Fruit fly (Drosophila melanogaster) whole organism, wandering third instar larva: Measurements from ENCODE around the gene CycT.

Experiments used
- Abd-B ChIP-seq: fragments of >200 bp; optimal IDR thresholded peaks from 2 replicates; lab custom pipeline; 2017; ENCODE audit warnings: missing biosample characterization, missing genetic modification characterization
- CG9705 ChIP-seq: fragments of 200-800 bp; sonication (Bioruptor generic); optimal IDR thresholded peaks from 2 replicates; lab custom pipeline; 2018; ENCODE audit warnings: missing biosample characterization, mild to moderate bottlenecking, missing genetic modification characterization
- CrebA ChIP-seq: fragments of 200-800 bp; sonication (Bioruptor generic); optimal IDR thresholded peaks from 2 replicates; lab custom pipeline; 2016; ENCODE audit warnings: missing biosample characterization, mild to moderate bottlenecking, missing genetic modification characterization, borderline replicate concordance
- Dfd ChIP-seq: fragments of >200 bp; optimal IDR thresholded peaks from 2 replicates; lab custom pipeline; 2017; ENCODE audit warnings: missing biosample characterization, missing genetic modification characterization
- HLH106 ChIP-seq: fragments of 200-800 bp; optimal IDR thresholded peaks from 3 replicates; lab custom pipeline; 2019; ENCODE audit warnings: missing biosample characterization, mild to moderate bottlenecking, missing genetic modification characterization, moderate library complexity
- Hnf4 ChIP-seq: fragments of 200-800 bp; sonication (Bioruptor generic); optimal IDR thresholded peaks from 2 replicates; lab custom pipeline; 2016; ENCODE audit warnings: missing biosample characterization, mild to moderate bottlenecking, missing genetic modification characterization
- Mio ChIP-seq: sonication (Bioruptor generic); optimal IDR thresholded peaks from 2 replicates; lab custom pipeline; 2016; ENCODE audit warnings: missing biosample characterization, missing genetic modification characterization
- Myc ChIP-seq: fragments of >200 bp; optimal IDR thresholded peaks from 2 replicates; lab custom pipeline; 2017
- OdsH ChIP-seq: fragments of 200-800 bp; sonication (Bioruptor generic); optimal IDR thresholded peaks from 2 replicates; lab custom pipeline; 2016; ENCODE audit warnings: missing biosample characterization, mild to moderate bottlenecking, missing genetic modification characterization
- Rel ChIP-seq, 2 experiments: fragments of 200-800 bp; sonication (Bioruptor generic) in 1 of 2; optimal IDR thresholded peaks; 2 replicates in 1 of 2; 3 replicates in 1 of 2; lab custom pipeline; 2016 to 2019; ENCODE audit warnings: mild to moderate bottlenecking in 2 of 2, missing biosample characterization in 2 of 2, missing genetic modification characterization in 2 of 2, moderate library complexity in 1 of 2
- Sp1 ChIP-seq: fragments of 200-800 bp; sonication (Bioruptor generic); optimal IDR thresholded peaks from 3 replicates; lab custom pipeline; 2019; ENCODE audit warnings: missing biosample characterization, mild to moderate bottlenecking, missing genetic modification characterization, moderate library complexity
- Vsx2 ChIP-seq: fragments of 200-300, 225-300 bp; sonication (Bioruptor generic); optimal IDR thresholded peaks from 2 replicates; lab custom pipeline; 2018; ENCODE audit warnings: missing biosample characterization, missing genetic modification characterization; ENCODE audit not compliant: partially characterized antibody
- br ChIP-seq: fragments of 200-800 bp; sonication (Bioruptor generic); optimal IDR thresholded peaks from 2 replicates; lab custom pipeline; 2016; ENCODE audit warnings: missing biosample characterization, missing genetic modification characterization
- brk ChIP-seq: fragments of 200-800 bp; sonication (Bioruptor generic); optimal IDR thresholded peaks from 2 replicates; lab custom pipeline; 2016; ENCODE audit warnings: missing biosample characterization, mild to moderate bottlenecking, missing genetic modification characterization
- dmrt93B ChIP-seq: fragments of 200-800 bp; sonication (Bioruptor generic); optimal IDR thresholded peaks from 2 replicates; lab custom pipeline; 2018; ENCODE audit warnings: missing biosample characterization, mild to moderate bottlenecking, missing genetic modification characterization
- dsf ChIP-seq: sonication (Bioruptor generic); optimal IDR thresholded peaks from 2 replicates; lab custom pipeline; 2016; ENCODE audit warnings: missing biosample characterization, missing genetic modification characterization, borderline replicate concordance
- ey ChIP-seq: fragments of 200-800 bp; sonication (Bioruptor generic); optimal IDR thresholded peaks from 2 replicates; lab custom pipeline; 2016; ENCODE audit warnings: missing biosample characterization, missing genetic modification characterization
- foxo ChIP-seq, 2 experiments: fragments of 200-800 bp; sonication (Bioruptor generic); optimal IDR thresholded peaks; 2 replicates in 1 of 2; 3 replicates in 1 of 2; lab custom pipeline; 2016 to 2017; ENCODE audit warnings: missing biosample characterization in 2 of 2, missing genetic modification characterization in 2 of 2
- fru ChIP-seq: fragments of 200-800 bp; sonication (Bioruptor generic); optimal IDR thresholded peaks from 3 replicates; lab custom pipeline; 2016; ENCODE audit warnings: missing biosample characterization, mild to moderate bottlenecking, missing genetic modification characterization
- h ChIP-seq: fragments of 200-800 bp; sonication (Bioruptor generic); optimal IDR thresholded peaks from 3 replicates; lab custom pipeline; 2016; ENCODE audit warnings: missing biosample characterization, mild to moderate bottlenecking, missing genetic modification characterization
- jim ChIP-seq: fragments of 175-275, 200-325 bp; sonication (Bioruptor generic); optimal IDR thresholded peaks from 2 replicates; lab custom pipeline; 2016; ENCODE audit warnings: missing biosample characterization, mild to moderate bottlenecking, missing genetic modification characterization
- lola ChIP-seq: fragments of >200 bp; optimal IDR thresholded peaks from 2 replicates; lab custom pipeline; 2017; ENCODE audit warnings: missing biosample characterization, missing genetic modification characterization
- pan ChIP-seq: fragments of >200 bp; optimal IDR thresholded peaks from 2 replicates; lab custom pipeline; 2017
- psq ChIP-seq: fragments of 200-800 bp; sonication (Bioruptor generic); optimal IDR thresholded peaks from 3 replicates; lab custom pipeline; 2017; ENCODE audit warnings: missing biosample characterization, mild to moderate bottlenecking, missing genetic modification characterization, moderate library complexity
- rgr ChIP-seq: fragments of 200-800 bp; sonication (Bioruptor generic); optimal IDR thresholded peaks from 3 replicates; lab custom pipeline; 2016; ENCODE audit warnings: missing biosample characterization, mild to moderate bottlenecking, missing genetic modification characterization
- sage ChIP-seq: fragments of 200-800 bp; sonication (Bioruptor generic); optimal IDR thresholded peaks from 2 replicates; lab custom pipeline; 2016; ENCODE audit warnings: missing biosample characterization, mild to moderate bottlenecking, missing genetic modification characterization
- sv ChIP-seq: fragments of 200-800 bp; sonication (Bioruptor generic); optimal IDR thresholded peaks from 3 replicates; lab custom pipeline; 2016; ENCODE audit warnings: missing biosample characterization, missing genetic modification characterization
- tai ChIP-seq: sonication (Bioruptor generic); optimal IDR thresholded peaks from 2 replicates; lab custom pipeline; 2016; ENCODE audit warnings: missing biosample characterization, missing genetic modification characterization
- usp ChIP-seq: fragments of >200 bp; optimal IDR thresholded peaks from 2 replicates; lab custom pipeline; 2017; ENCODE audit warnings: missing biosample characterization, missing genetic modification characterization
- woc ChIP-seq: sonication (Bioruptor generic); optimal IDR thresholded peaks from 2 replicates; lab custom pipeline; 2016; ENCODE audit warnings: missing biosample characterization, mild to moderate bottlenecking, missing genetic modification characterization

CycT gene

dm6 chr3L:17532898-17533700 lies 24.5 kb downstream of the CycT start (continued):
- TF ChIP-seq Hnf4 (GFP tag; lab: Kevin White, UChicago) (peak; percentile 56), fru (peak; percentile 74), woc (peak; percentile 26), Mio (GFP tag; lab: Kevin White, UChicago) (no peak), lola (GFP tag; lab: Kevin White, UChicago) (no peak), dmrt93B (GFP tag; lab: Kevin White, UChicago) (peak; percentile 22), h (GFP tag; lab: Kevin White, UChicago) (peak; percentile 81)
- TF ChIP-seq, all 38 proteins: peak for 25

DNA sequence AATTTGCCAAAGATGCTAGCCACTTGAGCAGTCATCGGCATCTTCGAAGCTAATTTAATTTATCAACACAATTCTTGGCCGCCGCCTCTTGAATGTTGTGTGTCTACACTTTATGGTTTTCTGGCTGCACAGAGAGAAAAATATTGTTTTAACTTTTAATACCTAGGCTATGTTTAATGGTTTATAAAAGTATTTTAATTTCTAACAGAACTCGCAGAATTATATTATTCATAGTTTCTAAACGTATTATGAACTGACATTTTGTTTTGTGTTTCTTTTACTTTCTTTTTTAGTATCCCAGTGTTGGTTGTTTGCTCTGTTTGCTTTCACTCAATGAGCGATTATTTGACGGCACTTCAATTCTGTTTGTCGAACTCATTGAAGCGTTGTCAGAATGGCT lies 25.4 kb downstream of the CycT start:
- TF ChIP-seq Vsx2 (no peak), foxo (GFP tag; optimal IDR thresholded peaks at IDR 0.05; lab: Kevin White, UChicago) (peak in 1 of 2 experiments; percentile 26), rgr (peak; percentile 21)

DNA sequence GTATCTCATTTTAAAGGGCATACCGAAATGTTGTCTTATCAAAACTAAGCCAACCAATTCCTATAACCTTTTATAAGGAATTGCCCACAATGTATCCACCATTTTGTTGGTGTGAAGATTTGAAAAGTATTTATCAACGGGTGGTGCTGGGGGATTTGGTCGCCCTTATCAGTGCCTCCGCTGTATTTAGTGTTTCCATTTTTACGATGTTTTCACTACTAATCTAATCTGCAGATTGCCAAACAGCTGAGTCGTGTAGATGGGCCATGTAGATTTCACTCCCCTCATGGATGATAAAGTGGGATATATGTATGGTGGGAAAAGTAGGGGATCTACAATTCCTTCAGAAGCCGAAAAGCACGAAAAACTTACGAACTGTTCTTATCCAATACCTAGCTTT lies 26.2 kb downstream of the CycT start:
- no peak for TF ChIP-seq lola (GFP tag; lab: Kevin White, UChicago)
- no peak for TF ChIP-seq usp
- no peak for TF ChIP-seq Rel (GFP tag; optimal IDR thresholded peaks at IDR 0.05; lab: Kevin White, UChicago)
- peak; percentile 96 for TF ChIP-seq Rel (tag; optimal IDR thresholded peaks at IDR 0.05; lab: Kevin White, UChicago)
- no peak for TF ChIP-seq br
- no peak for TF ChIP-seq sage
- no peak for TF ChIP-seq OdsH

DNA sequence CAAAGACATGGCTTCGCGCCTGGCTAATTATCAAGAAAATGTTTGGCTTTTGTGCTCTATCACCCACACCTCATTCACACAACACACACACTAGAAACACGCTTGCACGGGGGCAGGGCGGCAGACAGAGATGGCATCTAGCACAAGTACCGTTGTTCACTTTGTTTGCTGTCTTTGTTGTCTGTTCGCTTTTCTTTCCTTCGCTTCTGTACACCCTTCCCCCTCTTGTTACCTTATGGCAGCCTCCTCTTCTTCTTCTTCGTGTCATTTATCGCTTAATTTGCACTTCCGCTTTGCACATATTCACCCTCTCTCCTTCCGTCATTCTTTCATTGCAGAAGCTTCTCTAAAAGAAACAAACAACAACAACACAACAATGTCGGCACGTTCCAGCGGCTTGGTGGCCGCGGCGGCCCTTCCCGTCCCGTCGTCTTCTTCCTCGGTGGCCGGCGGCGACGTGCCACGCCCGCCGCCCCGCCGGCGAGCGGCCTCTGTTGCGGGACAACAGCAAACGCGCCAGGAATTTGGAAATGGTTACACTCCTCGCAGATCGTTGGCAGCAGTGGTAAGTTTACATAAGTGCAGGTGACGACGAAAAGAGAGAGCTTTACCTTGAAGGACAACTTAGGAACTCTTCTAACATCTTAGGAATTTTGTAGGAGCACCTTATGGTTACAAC lies 27.0 kb downstream of the CycT start:
- no peak for TF ChIP-seq dsf
- no peak for TF ChIP-seq jim (GFP tag; lab: Kevin White, UChicago)
- no peak for TF ChIP-seq woc
- no peak for TF ChIP-seq Rel (GFP tag; optimal IDR thresholded peaks at IDR 0.05; lab: Kevin White, UChicago)
- TF ChIP-seq Rel (tag; optimal IDR thresholded peaks at IDR 0.05; lab: Kevin White, UChicago) = no peak
- no peak for TF ChIP-seq Abd-B
- TF ChIP-seq lola (GFP tag; lab: Kevin White, UChicago) = no peak
- TF ChIP-seq Dfd = peak; percentile 94
- TF ChIP-seq rgr = no peak
- TF ChIP-seq tai (GFP tag; lab: Kevin White, UChicago) = no peak
- peak; percentile 86 for TF ChIP-seq psq
- TF ChIP-seq usp = no peak
- no peak for TF ChIP-seq Myc (lab: Kevin White, UChicago)
- TF ChIP-seq ey (GFP tag; lab: Kevin White, UChicago) = no peak
- TF ChIP-seq HLH106 (tag; lab: Kevin White, UChicago) = no peak
- no peak for TF ChIP-seq pan (lab: Kevin White, UChicago)
- no peak for TF ChIP-seq sage
- no peak for TF ChIP-seq Sp1 (GFP tag; lab: Kevin White, UChicago)
- TF ChIP-seq br = no peak
- peak; percentile 18 for TF ChIP-seq fru
- TF ChIP-seq brk (GFP tag; lab: Kevin White, UChicago) = no peak
- TF ChIP-seq Vsx2 = peak; percentile 41
- TF ChIP-seq Hnf4 (GFP tag; lab: Kevin White, UChicago) = no peak

DNA sequence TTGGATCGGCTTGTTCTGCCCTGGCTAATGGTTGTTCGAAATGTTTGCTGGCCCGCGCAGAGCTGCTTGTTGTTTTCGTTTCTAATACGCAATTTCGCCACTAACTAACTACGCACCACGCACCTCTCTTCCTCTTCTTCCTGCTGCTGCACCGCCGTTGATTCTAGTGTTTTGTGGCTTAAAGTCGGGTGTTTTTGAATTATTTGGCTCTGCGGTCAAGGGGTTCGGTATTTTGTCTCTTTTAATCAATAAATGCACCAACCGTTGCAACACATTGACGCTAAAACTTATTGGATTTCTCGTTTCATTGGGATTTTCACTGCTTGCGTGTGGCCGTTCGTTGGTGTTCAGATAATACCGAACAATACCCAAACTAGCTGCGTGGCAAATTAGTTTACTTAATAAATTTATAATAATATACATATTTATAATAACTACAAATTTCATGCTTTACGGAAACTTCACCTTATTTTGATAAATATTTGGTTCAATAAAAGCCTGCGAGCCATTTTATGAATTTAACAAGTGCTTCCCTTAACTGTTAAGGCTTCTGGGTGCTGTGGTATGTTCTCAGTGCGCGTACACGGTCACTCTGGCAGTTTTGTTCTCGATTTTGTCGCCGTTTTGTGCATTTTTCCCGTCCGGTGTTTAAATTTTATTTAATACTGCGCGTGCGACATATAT lies 27.9 kb downstream of the CycT start, which contains the start of the genes Edc3 and Nedd4:
Gene Edc3 (minus strand): TSS at position 351 of the 684 bp plus-strand sequence.
Gene Nedd4 (plus strand): TSS at position 571 of the 684 bp plus-strand sequence.
- TF ChIP-seq CrebA (GFP tag; lab: Kevin White, UChicago) (no peak), h (GFP tag; lab: Kevin White, UChicago) (peak; percentile 23), HLH106 (tag; lab: Kevin White, UChicago) (peak; percentile 33), rgr (peak; percentile 12), Rel (GFP tag; optimal IDR thresholded peaks at IDR 0.05; lab: Kevin White, UChicago) (no peak), Rel (tag; optimal IDR thresholded peaks at IDR 0.05; lab: Kevin White, UChicago) (peak; percentile 94), Sp1 (GFP tag; lab: Kevin White, UChicago) (peak; percentile 62), CG9705 (GFP tag; lab: Kevin White, UChicago) (peak; percentile 14), brk (GFP tag; lab: Kevin White, UChicago) (peak; percentile 12), usp (no peak), foxo (GFP tag; optimal IDR thresholded peaks at IDR 0.05; lab: Kevin White, UChicago) (peak in 1 of 2 experiments; percentile 6), sv (no peak), Vsx2 (peak; percentile 13)
